Fruit fly (Drosophila melanogaster) whole organism, wandering third instar larva: ENCODE measurements around the gene Mettl5.

Experiments
- Abd-B ChIP-seq: fragments of >200 bp; optimal IDR thresholded peaks from 2 replicates; lab custom pipeline; 2017; ENCODE audit warnings: missing biosample characterization, missing genetic modification characterization
- CG32264 ChIP-seq: fragments of 200-800 bp; sonication (Bioruptor generic); optimal IDR thresholded peaks from 2 replicates; lab custom pipeline; 2016; ENCODE audit warnings: missing biosample characterization, missing genetic modification characterization
- CG9705 ChIP-seq: fragments of 200-800 bp; sonication (Bioruptor generic); optimal IDR thresholded peaks from 2 replicates; lab custom pipeline; 2018; ENCODE audit warnings: missing biosample characterization, mild to moderate bottlenecking, missing genetic modification characterization
- CrebA ChIP-seq: fragments of 200-800 bp; sonication (Bioruptor generic); optimal IDR thresholded peaks from 2 replicates; lab custom pipeline; 2016; ENCODE audit warnings: missing biosample characterization, mild to moderate bottlenecking, missing genetic modification characterization, borderline replicate concordance
- Dfd ChIP-seq: fragments of >200 bp; optimal IDR thresholded peaks from 2 replicates; lab custom pipeline; 2017; ENCODE audit warnings: missing biosample characterization, missing genetic modification characterization
- Dif ChIP-seq: fragments of 200-275, 200-300 bp; sonication (Bioruptor generic); optimal IDR thresholded peaks from 2 replicates; lab custom pipeline; 2018; ENCODE audit warnings: missing biosample characterization, missing genetic modification characterization; ENCODE audit not compliant: partially characterized antibody
- GATAd ChIP-seq: sonication (Bioruptor generic); optimal IDR thresholded peaks from 2 replicates; lab custom pipeline; 2016; ENCODE audit warnings: missing biosample characterization, missing genetic modification characterization
- HLH106 ChIP-seq: fragments of 200-800 bp; optimal IDR thresholded peaks from 3 replicates; lab custom pipeline; 2019; ENCODE audit warnings: missing biosample characterization, mild to moderate bottlenecking, missing genetic modification characterization, moderate library complexity
- Hnf4 ChIP-seq: fragments of 200-800 bp; sonication (Bioruptor generic); optimal IDR thresholded peaks from 2 replicates; lab custom pipeline; 2016; ENCODE audit warnings: missing biosample characterization, mild to moderate bottlenecking, missing genetic modification characterization
- Hr78 ChIP-seq: fragments of >200 bp; optimal IDR thresholded peaks from 2 replicates; lab custom pipeline; 2017; ENCODE audit warnings: missing biosample characterization, missing genetic modification characterization
- Hr83 ChIP-seq: fragments of 200-300 bp; sonication (Bioruptor generic); optimal IDR thresholded peaks from 2 replicates; lab custom pipeline; 2016; ENCODE audit warnings: missing biosample characterization, mild to moderate bottlenecking, missing genetic modification characterization, moderate library complexity; ENCODE audit not compliant: poor library complexity, severe bottlenecking
- Jra ChIP-seq: sonication (Bioruptor generic); optimal IDR thresholded peaks from 2 replicates; lab custom pipeline; 2016; ENCODE audit warnings: missing biosample characterization, missing genetic modification characterization
- Mio ChIP-seq: sonication (Bioruptor generic); optimal IDR thresholded peaks from 2 replicates; lab custom pipeline; 2016; ENCODE audit warnings: missing biosample characterization, missing genetic modification characterization
- Myc ChIP-seq: fragments of >200 bp; optimal IDR thresholded peaks from 2 replicates; lab custom pipeline; 2017
- N ChIP-seq: fragments of >200 bp; optimal IDR thresholded peaks from 2 replicates; lab custom pipeline; 2018; ENCODE audit warnings: missing biosample characterization, missing external identifiers, missing genetic modification characterization
- OdsH ChIP-seq: fragments of 200-800 bp; sonication (Bioruptor generic); optimal IDR thresholded peaks from 2 replicates; lab custom pipeline; 2016; ENCODE audit warnings: missing biosample characterization, mild to moderate bottlenecking, missing genetic modification characterization
- Rel ChIP-seq, 2 experiments: fragments of 200-800 bp; sonication (Bioruptor generic) in 1 of 2; optimal IDR thresholded peaks; 2 replicates in 1 of 2; 3 replicates in 1 of 2; lab custom pipeline; 2016 to 2019; ENCODE audit warnings: mild to moderate bottlenecking in 2 of 2, missing biosample characterization in 2 of 2, missing genetic modification characterization in 2 of 2, moderate library complexity in 1 of 2
- Sp1 ChIP-seq: fragments of 200-800 bp; sonication (Bioruptor generic); optimal IDR thresholded peaks from 3 replicates; lab custom pipeline; 2019; ENCODE audit warnings: missing biosample characterization, mild to moderate bottlenecking, missing genetic modification characterization, moderate library complexity
- Vsx2 ChIP-seq: fragments of 200-300, 225-300 bp; sonication (Bioruptor generic); optimal IDR thresholded peaks from 2 replicates; lab custom pipeline; 2018; ENCODE audit warnings: missing biosample characterization, missing genetic modification characterization; ENCODE audit not compliant: partially characterized antibody
- br ChIP-seq: fragments of 200-800 bp; sonication (Bioruptor generic); optimal IDR thresholded peaks from 2 replicates; lab custom pipeline; 2016; ENCODE audit warnings: missing biosample characterization, missing genetic modification characterization
- brk ChIP-seq: fragments of 200-800 bp; sonication (Bioruptor generic); optimal IDR thresholded peaks from 2 replicates; lab custom pipeline; 2016; ENCODE audit warnings: missing biosample characterization, mild to moderate bottlenecking, missing genetic modification characterization
- dl ChIP-seq, 2 experiments: fragments of 175-275, 200-275 bp in 1 of 2; fragments of 200-275 bp in 1 of 2; sonication (Bioruptor generic); optimal IDR thresholded peaks; lab custom pipeline; 2018; ENCODE audit warnings: mild to moderate bottlenecking in 2 of 2, missing biosample characterization in 2 of 2, missing genetic modification characterization in 2 of 2, moderate library complexity in 2 of 2; ENCODE audit not compliant: partially characterized antibody in 2 of 2, insufficient read depth in 1 of 2
- dmrt93B ChIP-seq: fragments of 200-800 bp; sonication (Bioruptor generic); optimal IDR thresholded peaks from 2 replicates; lab custom pipeline; 2018; ENCODE audit warnings: missing biosample characterization, mild to moderate bottlenecking, missing genetic modification characterization
- dsf ChIP-seq: sonication (Bioruptor generic); optimal IDR thresholded peaks from 2 replicates; lab custom pipeline; 2016; ENCODE audit warnings: missing biosample characterization, missing genetic modification characterization, borderline replicate concordance
- ey ChIP-seq: fragments of 200-800 bp; sonication (Bioruptor generic); optimal IDR thresholded peaks from 2 replicates; lab custom pipeline; 2016; ENCODE audit warnings: missing biosample characterization, missing genetic modification characterization
- foxo ChIP-seq, 2 experiments: fragments of 200-800 bp; sonication (Bioruptor generic); optimal IDR thresholded peaks; 2 replicates in 1 of 2; 3 replicates in 1 of 2; lab custom pipeline; 2016 to 2017; ENCODE audit warnings: missing biosample characterization in 2 of 2, missing genetic modification characterization in 2 of 2
- fru ChIP-seq: fragments of 200-800 bp; sonication (Bioruptor generic); optimal IDR thresholded peaks from 3 replicates; lab custom pipeline; 2016; ENCODE audit warnings: missing biosample characterization, mild to moderate bottlenecking, missing genetic modification characterization
- h ChIP-seq: fragments of 200-800 bp; sonication (Bioruptor generic); optimal IDR thresholded peaks from 3 replicates; lab custom pipeline; 2016; ENCODE audit warnings: missing biosample characterization, mild to moderate bottlenecking, missing genetic modification characterization
- lola ChIP-seq: fragments of >200 bp; optimal IDR thresholded peaks from 2 replicates; lab custom pipeline; 2017; ENCODE audit warnings: missing biosample characterization, missing genetic modification characterization
- pan ChIP-seq: fragments of >200 bp; optimal IDR thresholded peaks from 2 replicates; lab custom pipeline; 2017
- psq ChIP-seq: fragments of 200-800 bp; sonication (Bioruptor generic); optimal IDR thresholded peaks from 3 replicates; lab custom pipeline; 2017; ENCODE audit warnings: missing biosample characterization, mild to moderate bottlenecking, missing genetic modification characterization, moderate library complexity
- rgr ChIP-seq: fragments of 200-800 bp; sonication (Bioruptor generic); optimal IDR thresholded peaks from 3 replicates; lab custom pipeline; 2016; ENCODE audit warnings: missing biosample characterization, mild to moderate bottlenecking, missing genetic modification characterization
- sage ChIP-seq: fragments of 200-800 bp; sonication (Bioruptor generic); optimal IDR thresholded peaks from 2 replicates; lab custom pipeline; 2016; ENCODE audit warnings: missing biosample characterization, mild to moderate bottlenecking, missing genetic modification characterization
- sv ChIP-seq: fragments of 200-800 bp; sonication (Bioruptor generic); optimal IDR thresholded peaks from 3 replicates; lab custom pipeline; 2016; ENCODE audit warnings: missing biosample characterization, missing genetic modification characterization
- tai ChIP-seq: sonication (Bioruptor generic); optimal IDR thresholded peaks from 2 replicates; lab custom pipeline; 2016; ENCODE audit warnings: missing biosample characterization, missing genetic modification characterization
- usp ChIP-seq: fragments of >200 bp; optimal IDR thresholded peaks from 2 replicates; lab custom pipeline; 2017; ENCODE audit warnings: missing biosample characterization, missing genetic modification characterization
- woc ChIP-seq: sonication (Bioruptor generic); optimal IDR thresholded peaks from 2 replicates; lab custom pipeline; 2016; ENCODE audit warnings: missing biosample characterization, mild to moderate bottlenecking, missing genetic modification characterization

Gene Mettl5

DNA sequence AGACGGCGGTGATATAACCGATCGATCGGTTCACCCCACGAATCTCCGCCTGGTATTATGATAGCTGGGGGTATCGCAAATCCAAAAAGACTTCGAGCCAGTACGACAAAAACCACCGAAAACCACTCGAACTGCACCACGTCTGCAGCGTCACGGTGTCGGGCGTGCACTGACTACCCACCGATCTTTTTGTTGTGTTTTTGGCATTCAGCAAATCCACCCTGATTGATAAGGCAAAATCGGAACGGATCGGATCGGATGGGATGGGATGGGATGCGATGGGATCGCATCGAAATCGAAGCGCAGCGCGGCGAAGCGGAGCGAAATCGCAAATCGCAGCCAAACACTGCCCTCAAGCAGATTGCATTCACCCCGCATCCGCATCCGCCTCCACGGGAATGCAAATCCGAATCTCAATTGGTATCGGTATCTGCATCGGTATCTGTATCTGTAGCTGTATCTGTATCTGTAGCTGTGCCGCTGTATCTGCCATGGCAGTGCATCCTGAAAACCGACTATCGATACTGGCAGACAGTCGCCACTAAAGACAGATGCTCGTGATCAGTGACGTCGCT, 24.9 kb downstream of the Mettl5 start:
- TF ChIP-seq Rel (GFP tag; optimal IDR thresholded peaks at IDR 0.05; lab: Kevin White, UChicago) (no peak), Rel (tag; optimal IDR thresholded peaks at IDR 0.05; lab: Kevin White, UChicago) (peak; percentile 80), h (no peak), ey (GFP tag; lab: Kevin White, UChicago) (no peak)
- TF ChIP-seq, all 38 proteins: peak for 1

DNA sequence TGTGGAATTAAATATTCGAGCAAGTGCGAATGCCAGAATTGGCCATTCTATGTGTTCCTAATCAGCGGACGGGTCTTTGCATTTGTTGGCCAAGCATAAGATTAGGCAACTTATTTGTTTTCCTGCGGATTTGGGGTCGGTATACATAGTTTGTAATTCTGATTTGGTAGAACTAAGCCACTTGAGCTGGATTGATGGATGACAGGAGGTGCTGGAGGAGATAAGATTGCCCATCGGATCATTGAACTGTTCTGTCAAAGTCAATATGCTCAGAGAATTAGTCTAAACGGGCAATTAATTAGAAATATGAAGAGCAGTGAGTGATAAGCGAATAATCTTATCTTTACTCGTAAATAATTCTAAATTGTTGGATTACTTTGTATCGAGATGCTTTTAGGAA, 25.8 kb downstream of the Mettl5 start:
- no peak for TF ChIP-seq N (GFP tag; lab: Kevin White, UChicago)
- TF ChIP-seq Hr83: no peak
- no peak for TF ChIP-seq Mio
- no peak for TF ChIP-seq foxo (GFP tag; optimal IDR thresholded peaks at IDR 0.05; lab: Kevin White, UChicago)
- TF ChIP-seq dsf: no peak
- TF ChIP-seq Hr78 (GFP tag; lab: Kevin White, UChicago): no peak
- TF ChIP-seq woc: no peak

DNA sequence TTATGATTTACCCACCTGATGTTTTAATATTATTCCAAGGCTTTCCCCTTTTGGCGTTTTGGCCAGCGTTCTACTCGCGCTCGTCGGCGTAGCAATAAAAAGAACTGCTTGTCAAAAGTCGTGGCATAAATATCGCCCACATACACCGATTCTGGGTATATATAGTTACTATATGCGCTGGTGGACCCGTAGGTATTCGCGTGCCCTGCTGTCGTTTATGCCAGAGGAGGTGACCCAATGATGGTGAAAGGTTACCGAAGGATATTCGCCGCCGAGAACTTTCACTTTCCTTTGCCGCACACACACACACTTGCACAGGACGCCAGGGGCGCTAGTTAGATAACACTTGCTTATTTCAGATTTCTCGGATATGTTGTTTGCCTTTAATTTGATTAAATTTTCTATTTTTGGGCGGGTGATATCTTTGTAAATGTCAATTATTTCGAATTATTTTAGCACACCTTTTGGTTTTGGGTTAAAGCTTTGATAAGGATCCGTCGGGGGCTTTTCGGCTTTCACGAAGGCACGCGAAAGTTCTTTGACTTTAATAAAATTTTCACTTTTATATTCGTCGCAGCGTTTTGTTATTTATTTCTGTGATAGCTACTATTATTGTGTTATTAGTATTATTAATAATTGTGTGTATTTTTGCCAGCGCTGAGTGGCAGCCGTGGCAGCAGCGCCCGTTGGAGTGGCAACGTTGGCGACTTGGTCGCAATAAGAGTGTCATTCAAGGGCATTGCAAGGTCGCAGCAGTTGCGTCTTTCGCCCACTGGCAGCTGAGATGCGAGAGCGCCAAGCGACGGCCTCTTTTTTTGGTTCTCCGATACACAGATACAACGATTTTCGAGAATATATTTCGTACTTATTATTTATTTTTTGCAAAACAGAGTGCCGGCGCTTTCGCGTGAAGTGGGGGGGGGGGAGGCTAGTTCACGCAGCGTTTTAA, 28.2 kb downstream of the Mettl5 start:
- TF ChIP-seq Dif (GFP tag; lab: Kevin White, UChicago): peak; percentile 7
- TF ChIP-seq sage (GFP tag; lab: Kevin White, UChicago): peak; percentile 12
- no peak for TF ChIP-seq h
- no peak for TF ChIP-seq N (GFP tag; lab: Kevin White, UChicago)
- TF ChIP-seq Rel (GFP tag; optimal IDR thresholded peaks at IDR 0.05; lab: Kevin White, UChicago): no peak
- peak; percentile 73 for TF ChIP-seq Rel (tag; optimal IDR thresholded peaks at IDR 0.05; lab: Kevin White, UChicago)
- TF ChIP-seq, all 38 proteins: peak for 3

DNA sequence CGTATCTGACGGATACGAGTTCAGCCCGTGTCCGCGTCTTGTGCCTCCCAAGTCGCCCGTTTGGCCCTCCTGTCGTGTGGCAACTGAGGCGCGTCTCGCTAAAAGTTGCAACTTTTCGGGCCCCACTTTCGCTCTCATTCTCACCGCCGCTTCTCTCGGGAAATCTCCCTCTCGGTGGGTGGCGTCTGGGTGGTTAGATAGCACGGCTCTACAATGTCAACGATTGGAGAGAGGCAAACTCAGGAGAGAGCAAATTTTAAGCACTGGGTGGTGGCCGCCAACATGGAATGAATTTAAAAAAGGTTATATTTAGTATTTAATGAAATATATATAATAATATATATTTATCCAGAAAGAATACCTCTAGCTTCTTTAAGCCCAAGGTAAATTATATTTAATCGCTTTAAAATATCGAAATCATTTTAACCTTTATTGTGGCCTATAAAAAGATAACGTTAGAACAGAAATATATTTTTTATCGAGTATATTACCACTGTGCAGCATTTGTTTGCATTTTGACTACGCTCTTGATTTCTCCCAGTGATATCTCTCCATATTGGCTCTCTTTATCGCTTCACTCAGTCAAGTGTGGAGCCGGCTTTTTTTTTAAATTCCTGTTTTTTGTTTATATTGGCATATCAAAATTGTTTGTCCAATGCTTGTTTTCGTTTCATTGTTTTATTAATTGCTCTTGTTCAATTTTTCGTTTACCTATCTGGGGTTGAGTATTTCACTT, 29.0 kb downstream of the Mettl5 start, which contains the start of gene Gbs-76A:
Gbs-76A (minus strand) TSS at position 327 of the 736 bp plus-strand sequence.
- TF ChIP-seq woc: peak; percentile 65
- no peak for TF ChIP-seq lola (GFP tag; lab: Kevin White, UChicago)
- TF ChIP-seq Hr78 (GFP tag; lab: Kevin White, UChicago): no peak
- TF ChIP-seq rgr (GFP tag; lab: Kevin White, UChicago): peak; percentile 77
- TF ChIP-seq Dif (GFP tag; lab: Kevin White, UChicago): peak; percentile 80
- TF ChIP-seq dl (GFP tag; optimal IDR thresholded peaks at IDR 0.05; lab: Kevin White, UChicago; ENCODE audit: insufficient read depth in 1 of 2, partially characterized antibody in 2 of 2): peak; percentile 66 to 68
- peak; percentile 45 for TF ChIP-seq Jra (GFP tag; lab: Kevin White, UChicago)
- peak; percentile 57 for TF ChIP-seq tai
- TF ChIP-seq foxo (GFP tag; optimal IDR thresholded peaks at IDR 0.05; lab: Kevin White, UChicago): peak in 1 of 2 experiments; percentile 77
- no peak for TF ChIP-seq N (GFP tag; lab: Kevin White, UChicago)
- TF ChIP-seq ey (GFP tag; lab: Kevin White, UChicago): peak; percentile 17
- TF ChIP-seq Abd-B: no peak
- peak; percentile 71 for TF ChIP-seq Hnf4 (GFP tag; lab: Kevin White, UChicago)
- TF ChIP-seq HLH106: peak; percentile 90
- no peak for TF ChIP-seq dsf
- TF ChIP-seq OdsH: peak; percentile 78
- TF ChIP-seq dmrt93B (GFP tag; lab: Kevin White, UChicago): peak; percentile 66
- TF ChIP-seq sv (GFP tag; lab: Kevin White, UChicago): no peak
- TF ChIP-seq h: peak; percentile 65
- TF ChIP-seq br (GFP tag; lab: Kevin White, UChicago): peak; percentile 21
- TF ChIP-seq psq (GFP tag; lab: Kevin White, UChicago): peak; percentile 78
- no peak for TF ChIP-seq Mio
- peak; percentile 53 for TF ChIP-seq CG9705
- peak; percentile 93 for TF ChIP-seq Sp1 (GFP tag; lab: Kevin White, UChicago)
- peak; percentile 31 for TF ChIP-seq sage (GFP tag; lab: Kevin White, UChicago)
- TF ChIP-seq usp (GFP tag; lab: Kevin White, UChicago): no peak
- TF ChIP-seq fru (GFP tag; lab: Kevin White, UChicago): peak; percentile 63
- TF ChIP-seq Rel (GFP tag; optimal IDR thresholded peaks at IDR 0.05; lab: Kevin White, UChicago): no peak
- peak; percentile 47 for TF ChIP-seq Rel (tag; optimal IDR thresholded peaks at IDR 0.05; lab: Kevin White, UChicago)
- peak; percentile 72 for TF ChIP-seq brk (GFP tag; lab: Kevin White, UChicago)
- TF ChIP-seq GATAd (GFP tag; lab: Kevin White, UChicago): no peak
- TF ChIP-seq Vsx2: no peak
- TF ChIP-seq Myc (lab: Kevin White, UChicago): no peak
- no peak for TF ChIP-seq CrebA (GFP tag; lab: Kevin White, UChicago)
- no peak for TF ChIP-seq Dfd (GFP tag; lab: Kevin White, UChicago)
- TF ChIP-seq pan (lab: Kevin White, UChicago): no peak
- no peak for TF ChIP-seq Hr83
- peak; percentile 37 for TF ChIP-seq CG32264 (GFP tag; lab: Kevin White, UChicago)
